Worm (Caenorhabditis elegans) whole organism, mixed stage, embryonic: Measurements from ENCODE around the gene clec-38.

ENCODE experiments used
- M03D4.4 ChIP-seq: sonication (generic microtip); optimal IDR thresholded peaks from 2 replicates; lab custom pipeline; 2017; ENCODE audit warnings: mild to moderate bottlenecking, missing genetic modification characterization, missing compliant biosample characterization
- bed-3 ChIP-seq: fragments of 200-800 bp; sonication (Bioruptor generic); optimal IDR thresholded peaks from 3 replicates; lab custom pipeline; 2018; ENCODE audit warnings: mild to moderate bottlenecking, missing genetic modification characterization, moderate library complexity, missing compliant biosample characterization
- blmp-1 ChIP-seq: fragments of 150-350 bp; optimal IDR thresholded peaks from 2 replicates; lab custom pipeline; 2014; ENCODE audit warnings: missing biosample characterization, missing genetic modification characterization
- ceh-43 ChIP-seq: fragments of 200-800 bp; sonication (Bioruptor generic); optimal IDR thresholded peaks from 2 replicates; lab custom pipeline; 2018; ENCODE audit warnings: mild to moderate bottlenecking, missing genetic modification characterization, moderate library complexity, missing compliant biosample characterization
- ceh-83 ChIP-seq: fragments of 200-800 bp; sonication (Bioruptor generic); optimal IDR thresholded peaks from 2 replicates; lab custom pipeline; 2018; ENCODE audit warnings: mild to moderate bottlenecking, missing genetic modification characterization, missing compliant biosample characterization
- ces-1 ChIP-seq: fragments of 150-350 bp; optimal IDR thresholded peaks from 2 replicates; lab custom pipeline; 2014; ENCODE audit warnings: missing biosample characterization, missing genetic modification reagents, missing genetic modification characterization
- elt-1 ChIP-seq: sonication (generic microtip); optimal IDR thresholded peaks from 2 replicates; lab custom pipeline; 2017; ENCODE audit warnings: missing genetic modification characterization, mild to moderate bottlenecking, missing compliant biosample characterization, antibody characterized with exemption, moderate library complexity, borderline replicate concordance; ENCODE audit not compliant: insufficient read depth
- elt-3 ChIP-seq: fragments of 150-350 bp; optimal IDR thresholded peaks from 2 replicates; lab custom pipeline; 2014; ENCODE audit warnings: missing biosample characterization, missing genetic modification characterization
- ham-2 ChIP-seq: fragments of 200-800 bp; sonication (Bioruptor generic); optimal IDR thresholded peaks from 2 replicates; lab custom pipeline; 2018; ENCODE audit warnings: mild to moderate bottlenecking, missing genetic modification characterization, missing compliant biosample characterization
- hlh-1 ChIP-seq: fragments of 150-350 bp; optimal IDR thresholded peaks from 2 replicates; lab custom pipeline; 2014; ENCODE audit warnings: missing biosample characterization, missing genetic modification reagents, missing genetic modification characterization
- lin-13 ChIP-seq: fragments of 150-350 bp; optimal IDR thresholded peaks from 2 replicates; lab custom pipeline; 2014; ENCODE audit warnings: missing biosample characterization, missing genetic modification characterization
- lin-32 ChIP-seq: fragments of 200-800 bp; sonication (Bioruptor generic); optimal IDR thresholded peaks from 2 replicates; lab custom pipeline; 2018; ENCODE audit warnings: mild to moderate bottlenecking, missing genetic modification characterization, missing compliant biosample characterization
- lsy-2 ChIP-seq: fragments of 150-350 bp; optimal IDR thresholded peaks from 2 replicates; lab custom pipeline; 2014; ENCODE audit warnings: missing biosample characterization, missing genetic modification characterization
- mab-5 ChIP-seq: fragments of 150-350 bp; optimal IDR thresholded peaks from 2 replicates; lab custom pipeline; 2014; ENCODE audit warnings: missing biosample characterization, missing genetic modification characterization
- mep-1 ChIP-seq: fragments of 150-350 bp; optimal IDR thresholded peaks from 2 replicates; lab custom pipeline; 2017; ENCODE audit warnings: missing biosample characterization, missing genetic modification reagents, missing genetic modification characterization, inconsistent platforms
- nhr-2 ChIP-seq: fragments of 150-350 bp; optimal IDR thresholded peaks from 2 replicates; lab custom pipeline; 2014; ENCODE audit warnings: missing biosample characterization, missing genetic modification characterization
- nhr-237 ChIP-seq: fragments of 150-350 bp; optimal IDR thresholded peaks from 2 replicates; lab custom pipeline; 2014; ENCODE audit warnings: missing biosample characterization, missing genetic modification characterization
- nhr-28 ChIP-seq: fragments of 150-350 bp; optimal IDR thresholded peaks from 2 replicates; lab custom pipeline; 2014; ENCODE audit warnings: missing biosample characterization, missing genetic modification characterization
- nhr-76 ChIP-seq: sonication (generic microtip); optimal IDR thresholded peaks from 2 replicates; lab custom pipeline; 2017; ENCODE audit warnings: missing biosample characterization, missing genetic modification characterization
- pha-4 ChIP-seq: fragments of 150-350 bp; optimal IDR thresholded peaks from 2 replicates; lab custom pipeline; 2018; ENCODE audit warnings: missing biosample characterization, missing genetic modification reagents, missing genetic modification characterization
- sem-2 ChIP-seq: fragments of 200-800 bp; sonication (Bioruptor generic); optimal IDR thresholded peaks from 2 replicates; lab custom pipeline; 2018; ENCODE audit warnings: mild to moderate bottlenecking, missing genetic modification characterization, missing compliant biosample characterization
- snpc-4 ChIP-seq: fragments of 150-350 bp; optimal IDR thresholded peaks from 2 replicates; lab custom pipeline; 2014; ENCODE audit warnings: missing biosample characterization, missing genetic modification characterization
- sptf-1 ChIP-seq: sonication (generic microtip); optimal IDR thresholded peaks from 2 replicates; lab custom pipeline; 2017; ENCODE audit warnings: mild to moderate bottlenecking, missing genetic modification characterization, moderate library complexity, missing compliant biosample characterization
- tbx-8 ChIP-seq: fragments of 200-800 bp; sonication (Bioruptor generic); optimal IDR thresholded peaks from 2 replicates; lab custom pipeline; 2018; ENCODE audit warnings: mild to moderate bottlenecking, missing genetic modification characterization, moderate library complexity, missing compliant biosample characterization
- unc-120 ChIP-seq: sonication (generic microtip); optimal IDR thresholded peaks from 2 replicates; lab custom pipeline; 2017; ENCODE audit warnings: missing genetic modification characterization, missing compliant biosample characterization; ENCODE audit not compliant: poor library complexity, severe bottlenecking
- unc-39 ChIP-seq: fragments of 150-350 bp; optimal IDR thresholded peaks from 2 replicates; lab custom pipeline; 2014; ENCODE audit warnings: missing biosample characterization, missing genetic modification characterization
- unc-62 ChIP-seq: fragments of 150-350 bp; optimal IDR thresholded peaks from 2 replicates; lab custom pipeline; 2014; ENCODE audit warnings: missing biosample characterization, missing genetic modification reagents, missing genetic modification characterization
- zip-8 ChIP-seq: fragments of 150-350 bp; optimal IDR thresholded peaks from 2 replicates; lab custom pipeline; 2014; ENCODE audit warnings: missing biosample characterization, missing genetic modification characterization
- ztf-11 ChIP-seq: fragments of 150-350 bp; optimal IDR thresholded peaks from 2 replicates; lab custom pipeline; 2014; ENCODE audit warnings: missing biosample characterization, missing genetic modification characterization

clec-38 gene

DNA sequence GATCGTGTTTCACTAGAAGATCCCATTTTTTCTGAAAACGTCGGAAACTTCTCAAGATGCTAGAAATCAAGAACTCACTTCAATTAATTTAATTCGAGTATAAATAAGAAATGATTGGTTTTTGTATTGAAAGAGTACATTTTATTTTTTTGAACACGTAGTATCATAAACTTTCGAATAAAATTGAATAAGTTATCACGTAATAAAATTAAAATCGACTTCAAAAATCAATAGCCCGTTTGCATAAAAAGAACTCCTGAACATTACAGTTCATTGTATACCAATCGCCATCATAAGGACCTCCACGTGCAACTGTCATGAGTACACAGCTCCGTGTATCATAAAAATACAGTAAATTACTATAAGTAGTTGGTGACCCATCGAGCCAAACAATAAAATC lies 1.7 kb downstream of the clec-38 start, which contains the start of gene T25E12.16:
TSS of gene T25E12.16 (minus strand) at position 101 of the 400 bp plus-strand sequence.
- TF ChIP-seq lsy-2 (tag; lab: Kevin White, UChicago) (no peak), zip-8 (tag; lab: Kevin White, UChicago) (no peak), mab-5 (tag; lab: Kevin White, UChicago) (no peak), nhr-237 (no peak), pha-4 (no peak), sptf-1 (tag; lab: Kevin White, UChicago) (no peak)

DNA sequence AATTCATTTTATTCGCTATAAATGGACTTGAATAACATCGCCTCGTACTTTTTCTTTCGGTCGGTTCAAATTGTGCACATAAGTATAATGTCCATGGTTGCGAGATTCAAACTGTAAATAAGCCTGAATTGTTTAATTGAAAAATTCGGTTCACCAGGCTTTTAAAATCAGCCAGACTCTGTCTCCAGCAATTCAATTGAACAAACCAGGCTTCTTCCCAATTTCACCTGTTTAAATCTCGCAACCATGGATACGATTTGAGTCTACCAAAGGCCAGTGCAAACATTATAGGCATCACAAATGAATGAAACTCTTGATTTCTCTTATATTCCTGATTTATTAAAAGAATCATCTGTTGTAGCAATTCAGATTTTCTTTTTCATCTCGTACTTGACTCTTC lies 3.8 kb downstream of the clec-38 start, which contains the start of gene srz-100:
TSS of gene srz-100 (plus strand) at position 301 of the 400 bp plus-strand sequence.
- TF ChIP-seq unc-62 (GFP tag; lab: Kevin White, UChicago) (no peak), blmp-1 (tag; lab: Kevin White, UChicago) (no peak)

DNA sequence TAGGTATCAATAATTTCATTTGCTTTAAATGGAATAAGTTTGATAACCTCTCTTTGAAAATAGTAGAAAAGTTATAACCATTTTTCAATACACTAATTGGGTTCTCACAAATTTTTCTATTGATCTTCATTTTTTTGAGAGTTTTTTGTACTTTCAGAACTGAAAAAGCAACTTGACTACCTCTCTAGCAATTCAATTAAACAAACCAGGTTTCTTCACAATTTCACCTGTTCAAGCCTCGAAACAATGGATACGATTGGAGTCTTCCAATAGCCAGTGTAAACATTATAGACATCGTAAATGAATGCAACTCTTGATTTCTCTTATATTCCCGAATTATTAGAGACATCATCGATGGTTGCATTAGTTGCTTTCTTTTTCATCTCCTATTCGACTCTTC lies 5.5 kb downstream of the clec-38 start, which contains the start of gene srz-99:
TSS of gene srz-99 (plus strand) at position 301 of the 400 bp plus-strand sequence.
- TF ChIP-seq sptf-1 (tag; lab: Kevin White, UChicago) (no peak), ces-1 (GFP tag; lab: Kevin White, UChicago) (no peak), lsy-2 (tag; lab: Kevin White, UChicago) (no peak), nhr-237 (no peak), sem-2 (no peak), nhr-28 (tag; lab: Kevin White, UChicago) (no peak), snpc-4 (tag; lab: Kevin White, UChicago) (no peak), nhr-2 (no peak), pha-4 (no peak), ceh-83 (no peak), lin-13 (tag; lab: Kevin White, UChicago) (no peak), zip-8 (tag; lab: Kevin White, UChicago) (no peak), ztf-11 (no peak), ham-2 (GFP tag; lab: Kevin White, UChicago) (no peak), M03D4.4 (tag; lab: Kevin White, UChicago) (no peak), blmp-1 (tag; lab: Kevin White, UChicago) (no peak), elt-3 (no peak), ceh-43 (GFP tag; lab: Kevin White, UChicago) (no peak), mep-1 (tag; lab: Kevin White, UChicago) (no peak), mab-5 (tag; lab: Kevin White, UChicago) (no peak)
- TF ChIP-seq, all 35 proteins: peak for 0

DNA sequence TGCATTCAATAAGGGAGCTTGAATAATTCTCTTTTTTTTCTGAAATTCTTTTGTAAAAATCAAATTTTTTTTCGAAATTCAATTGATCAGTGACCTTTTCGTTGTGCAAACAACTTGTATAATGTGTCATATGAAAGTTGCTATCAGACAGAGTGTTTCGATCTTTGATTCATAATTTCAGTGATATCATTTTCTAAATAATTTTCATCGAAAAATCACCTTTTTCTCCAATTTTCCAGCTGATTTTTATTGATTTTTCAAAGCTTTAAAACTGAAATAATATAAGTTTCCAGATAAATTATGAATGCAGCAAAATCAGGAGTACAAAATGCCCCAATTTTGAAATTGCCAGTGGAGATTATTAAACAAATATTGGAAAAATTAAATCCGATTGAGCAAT lies 7.0 kb downstream of the clec-38 start, which contains the start of gene fbxa-127:
TSS of gene fbxa-127 (plus strand) at position 301 of the 400 bp plus-strand sequence.
- TF ChIP-seq nhr-76 (no peak), elt-1 (tag; lab: Kevin White, UChicago) (no peak), unc-39 (tag; lab: Kevin White, UChicago) (no peak)

DNA sequence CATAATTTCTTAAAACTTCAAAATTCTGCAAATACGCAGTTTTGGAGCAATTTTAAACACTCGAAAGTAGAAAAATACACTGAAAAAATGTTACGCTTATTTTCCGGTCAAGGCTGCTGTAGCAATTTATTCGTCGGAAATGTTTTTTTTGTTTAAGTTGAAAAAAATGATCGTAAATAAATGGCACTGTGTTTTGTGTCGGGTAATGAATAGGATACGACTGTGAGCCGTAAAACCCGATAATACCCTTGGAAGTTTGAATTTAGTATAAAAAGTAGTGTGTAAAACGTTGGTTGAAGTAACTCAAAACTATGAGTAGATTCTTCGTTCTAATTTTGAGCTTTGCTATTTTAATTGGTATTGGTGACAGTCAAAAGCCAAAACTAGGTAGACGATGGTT lies 8.5 kb downstream of the clec-38 start, which contains the start of gene T25E12.14:
TSS of gene T25E12.14 (plus strand) at position 301 of the 400 bp plus-strand sequence.
- TF ChIP-seq nhr-28 (tag; lab: Kevin White, UChicago): no peak
- no peak for TF ChIP-seq lin-32 (GFP tag; lab: Kevin White, UChicago)
- no peak for TF ChIP-seq ces-1 (GFP tag; lab: Kevin White, UChicago)
- no peak for TF ChIP-seq lin-13 (tag; lab: Kevin White, UChicago)
- no peak for TF ChIP-seq hlh-1
- no peak for TF ChIP-seq ham-2 (GFP tag; lab: Kevin White, UChicago)
- TF ChIP-seq elt-3: no peak
- TF ChIP-seq blmp-1 (tag; lab: Kevin White, UChicago): no peak
- TF ChIP-seq bed-3 (GFP tag; lab: Kevin White, UChicago): no peak
- TF ChIP-seq nhr-2: no peak
- TF ChIP-seq M03D4.4 (tag; lab: Kevin White, UChicago): no peak
- no peak for TF ChIP-seq elt-1 (tag; lab: Kevin White, UChicago)
- no peak for TF ChIP-seq ztf-11

DNA sequence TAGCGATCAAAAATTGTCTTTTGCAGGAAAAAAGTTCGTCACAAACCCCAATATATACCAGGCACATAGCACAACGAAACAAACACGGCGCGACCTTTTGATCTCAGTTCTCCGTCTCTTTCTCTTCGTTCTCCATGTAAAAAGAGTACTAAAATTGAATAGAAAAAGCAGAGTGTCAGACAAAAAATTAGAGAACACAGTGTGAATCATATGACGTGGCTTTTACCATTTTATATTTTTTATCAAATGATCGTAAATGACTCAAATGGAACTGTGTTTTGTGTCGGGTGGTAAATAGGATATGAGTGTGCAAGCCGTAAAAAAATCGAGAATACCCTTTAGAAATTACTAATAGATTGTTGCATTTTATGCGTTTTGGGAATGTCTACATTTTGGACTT lies 9.5 kb downstream of the clec-38 start:
- TF ChIP-seq bed-3 (GFP tag; lab: Kevin White, UChicago): no peak
- no peak for TF ChIP-seq lin-32 (GFP tag; lab: Kevin White, UChicago)
- no peak for TF ChIP-seq zip-8 (tag; lab: Kevin White, UChicago)
- no peak for TF ChIP-seq blmp-1 (tag; lab: Kevin White, UChicago)
- no peak for TF ChIP-seq unc-39 (tag; lab: Kevin White, UChicago)
- TF ChIP-seq snpc-4 (tag; lab: Kevin White, UChicago): no peak
- no peak for TF ChIP-seq ztf-11
- TF ChIP-seq nhr-76: no peak
- no peak for TF ChIP-seq sptf-1 (tag; lab: Kevin White, UChicago)
- no peak for TF ChIP-seq sem-2
- no peak for TF ChIP-seq tbx-8 (GFP tag; lab: Kevin White, UChicago)
- no peak for TF ChIP-seq unc-120 (tag; lab: Kevin White, UChicago)
